Fruit fly (Drosophila melanogaster): ENCODE measurements around the gene lin-28.

lin-28 gene

DNA sequence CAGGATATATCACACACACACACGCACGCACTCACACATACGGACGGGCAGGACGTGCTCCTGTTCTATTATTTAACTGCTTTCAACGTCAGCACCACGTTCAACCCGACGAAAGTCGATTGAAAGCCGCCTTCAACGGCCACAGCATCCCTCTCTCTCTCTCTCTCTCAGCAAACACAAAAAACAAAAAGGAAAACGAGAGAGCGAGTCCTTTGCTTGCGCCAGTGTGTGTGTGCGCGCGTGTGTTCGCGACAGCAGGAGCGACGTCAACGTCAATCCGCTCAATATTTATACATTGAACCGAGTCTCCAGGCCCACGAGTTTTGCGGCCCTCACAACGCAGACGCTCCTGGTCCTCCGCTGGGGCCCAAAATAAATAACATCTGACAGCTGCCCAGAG, 11.0 kb downstream of the lin-28 start:
- TF ChIP-seq CG8478 (optimal IDR thresholded peaks at IDR 0.05) (no peak), usp (GFP tag; optimal IDR thresholded peaks at IDR 0.05) (no peak), Dll (optimal IDR thresholded peaks at IDR 0.05) (no peak), pan (optimal IDR thresholded peaks at IDR 0.05) (no peak), EcR (GFP tag; optimal IDR thresholded peaks at IDR 0.05) (no peak), psq (optimal IDR thresholded peaks at IDR 0.05) (no peak)

DNA sequence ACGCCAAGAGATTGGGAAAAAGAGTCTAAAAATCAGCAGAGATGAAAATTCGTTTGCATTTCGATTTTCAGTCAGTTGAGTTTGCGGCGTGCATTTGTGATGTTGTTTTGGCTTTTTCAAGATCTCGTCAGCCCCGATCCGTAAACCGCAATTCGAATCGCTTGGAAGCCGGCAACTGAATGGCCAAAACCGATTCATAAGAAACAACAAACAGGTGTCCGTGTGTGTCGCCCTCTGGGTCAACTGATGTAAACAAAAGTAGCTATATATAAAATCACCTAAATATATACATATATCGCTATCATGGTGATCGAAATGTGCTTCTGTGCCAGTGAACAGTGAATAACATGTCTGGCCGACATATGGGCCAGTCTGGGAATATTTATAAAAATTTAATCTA, 12.3 kb downstream of the lin-28 start:
- TF ChIP-seq Dll (optimal IDR thresholded peaks at IDR 0.05) (no peak), pan (optimal IDR thresholded peaks at IDR 0.05) (no peak), psq (optimal IDR thresholded peaks at IDR 0.05) (no peak), usp (GFP tag; optimal IDR thresholded peaks at IDR 0.05) (no peak), CG8478 (optimal IDR thresholded peaks at IDR 0.05) (no peak), EcR (GFP tag; optimal IDR thresholded peaks at IDR 0.05) (no peak)

DNA sequence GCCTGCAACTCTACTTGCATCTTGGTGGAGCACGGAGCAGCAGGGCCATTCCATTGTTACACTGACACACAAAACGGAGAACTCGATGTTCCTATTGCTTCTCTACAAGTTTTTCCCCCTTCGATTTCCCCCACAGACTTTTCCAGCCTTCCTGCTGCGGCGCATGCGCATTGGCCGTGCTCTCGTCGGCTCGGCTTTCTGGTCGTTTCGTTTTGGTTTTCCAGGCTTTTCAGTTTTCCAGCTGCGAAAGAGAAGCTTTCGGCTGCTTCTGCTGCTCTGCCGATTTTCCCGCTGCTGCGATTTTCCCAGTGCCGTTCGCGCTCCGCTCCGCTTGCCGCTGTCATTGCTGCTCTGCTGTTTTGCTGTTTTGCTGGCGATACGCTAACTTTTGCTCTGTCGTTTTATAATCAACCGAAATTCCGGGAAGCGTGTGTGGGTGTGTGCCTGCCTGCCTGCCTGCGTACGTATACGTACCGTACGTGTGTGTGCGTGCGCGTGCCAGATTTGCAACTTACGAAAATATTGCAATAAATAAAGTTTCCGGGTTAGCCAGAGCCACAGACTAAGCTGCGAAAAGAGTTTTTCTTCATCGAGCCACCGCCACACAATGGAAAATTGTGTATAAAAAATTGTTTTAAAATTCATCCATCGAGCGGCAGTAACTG, 23.9 kb downstream of the lin-28 start:
- no peak for TF ChIP-seq psq (optimal IDR thresholded peaks at IDR 0.05)

DNA sequence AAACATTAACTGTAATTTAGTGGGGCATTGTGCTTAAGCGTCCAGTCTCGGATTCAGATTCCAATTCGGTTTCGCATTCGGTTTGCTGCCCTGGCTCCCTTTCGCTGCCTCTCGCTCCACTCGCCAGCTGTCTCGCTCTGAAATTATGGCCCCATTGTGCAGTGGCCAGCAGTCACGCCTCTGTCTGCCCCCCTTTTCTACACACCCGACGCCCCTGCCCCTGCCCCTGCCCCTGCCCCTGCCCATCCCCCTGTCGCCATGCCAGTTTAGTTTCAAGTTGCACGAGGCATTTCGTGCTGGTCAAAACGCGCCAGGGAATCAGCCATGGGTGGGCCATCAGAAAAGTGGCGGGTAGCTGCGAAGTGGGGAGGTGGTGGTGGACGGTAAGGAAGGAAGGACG, 31.8 kb downstream of the lin-28 start:
- TF ChIP-seq usp (GFP tag; optimal IDR thresholded peaks at IDR 0.05), result no peak
- TF ChIP-seq EcR (GFP tag; optimal IDR thresholded peaks at IDR 0.05), result no peak
- no peak for TF ChIP-seq CG8478 (optimal IDR thresholded peaks at IDR 0.05)
- TF ChIP-seq Dll (optimal IDR thresholded peaks at IDR 0.05), result no peak
- no peak for TF ChIP-seq pan (optimal IDR thresholded peaks at IDR 0.05)
- no peak for TF ChIP-seq psq (optimal IDR thresholded peaks at IDR 0.05)

DNA sequence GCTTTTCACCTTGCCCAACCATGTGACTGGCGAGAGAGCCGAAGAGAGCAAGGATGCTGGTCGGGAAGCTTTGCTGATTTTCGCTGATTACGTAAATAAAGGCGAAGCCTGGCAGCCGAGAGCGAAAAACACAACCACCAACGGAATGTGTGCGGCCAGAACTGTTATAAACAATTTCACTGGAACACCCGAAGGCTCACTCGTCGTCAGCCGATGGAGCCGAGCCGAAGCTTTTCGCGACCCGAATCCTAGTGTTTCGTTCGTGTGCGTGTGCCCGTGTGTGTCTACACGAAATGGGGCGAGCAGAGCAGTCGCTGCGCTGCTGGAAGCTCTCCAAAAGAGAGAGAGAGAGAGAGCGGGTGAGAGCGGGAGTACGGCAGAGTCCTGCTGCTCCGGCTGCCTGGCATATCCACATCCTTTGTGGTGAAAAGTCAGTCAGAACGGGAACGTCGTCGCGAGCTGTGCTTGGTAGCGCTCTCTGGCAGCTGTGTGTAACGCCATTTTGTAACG, 36.6 kb downstream of the lin-28 start:
- TF ChIP-seq CG8478 (optimal IDR thresholded peaks at IDR 0.05) (no peak), psq (optimal IDR thresholded peaks at IDR 0.05) (no peak), pan (optimal IDR thresholded peaks at IDR 0.05) (no peak), usp (GFP tag; optimal IDR thresholded peaks at IDR 0.05) (no peak), EcR (GFP tag; optimal IDR thresholded peaks at IDR 0.05) (no peak), Dll (optimal IDR thresholded peaks at IDR 0.05) (no peak)

Measured in whole organism.